Worm (Caenorhabditis elegans) whole organism, L4/young adult: ENCODE results near the gene C14A6.5.

Experiments used
- W03F9.2 ChIP-seq: fragments of 150-350 bp; optimal IDR thresholded peaks from 2 replicates; lab custom pipeline; 2014; ENCODE audit warnings: missing biosample characterization, missing genetic modification characterization
- dao-5 ChIP-seq: sonication (generic microtip); optimal IDR thresholded peaks from 2 replicates; lab custom pipeline; 2016; ENCODE audit warnings: missing genotype, missing genetic modification characterization, moderate library complexity, missing compliant biosample characterization
- him-1 ChIP-seq: sonication (generic microtip); optimal IDR thresholded peaks from 2 replicates; lab custom pipeline; 2016; ENCODE audit warnings: missing genotype, missing genetic modification reagents, missing genetic modification characterization, missing compliant biosample characterization

ce11 chrV:18212848-18213247 lies 48.2 kb upstream of the C14A6.5 start:
- TF ChIP-seq him-1, result no peak
- TF ChIP-seq W03F9.2 (tag; lab: Kevin White, UChicago), result no peak
- TF ChIP-seq dao-5, result no peak
